Fruit fly (Drosophila melanogaster) whole organism, adult: ENCODE data around the gene tyn.

ENCODE experiments used
- CG11617 ChIP-seq: fragments of 200-800 bp; sonication (Bioruptor generic); optimal IDR thresholded peaks from 2 replicates; lab custom pipeline; 2017; ENCODE audit warnings: mild to moderate bottlenecking, missing biosample characterization, missing genetic modification reagents, missing genetic modification characterization
- CG12768 ChIP-seq: fragments of 200-800 bp; sonication (Bioruptor generic); optimal IDR thresholded peaks from 2 replicates; lab custom pipeline; 2017; ENCODE audit warnings: missing biosample characterization, missing genetic modification characterization, mild to moderate bottlenecking, moderate library complexity, missing genetic modification reagents
- CG14711 ChIP-seq: fragments of 200-800 bp; sonication (Bioruptor generic); optimal IDR thresholded peaks from 2 replicates; lab custom pipeline; 2018; ENCODE audit warnings: missing biosample characterization, mild to moderate bottlenecking, missing genetic modification characterization, moderate library complexity
- CG1620 ChIP-seq: fragments of 200-800 bp; sonication (Bioruptor generic); optimal IDR thresholded peaks from 2 replicates; lab custom pipeline; 2016; ENCODE audit warnings: missing biosample characterization, missing genetic modification characterization
- CG7045 ChIP-seq: fragments of 200-800 bp; sonication (Bioruptor generic); optimal IDR thresholded peaks from 2 replicates; lab custom pipeline; 2017; ENCODE audit warnings: missing biosample characterization, mild to moderate bottlenecking, missing genetic modification characterization
- CG7101 ChIP-seq: fragments of 200-800 bp; sonication (Bioruptor generic); optimal IDR thresholded peaks from 2 replicates; lab custom pipeline; 2018; ENCODE audit warnings: missing biosample characterization, mild to moderate bottlenecking, missing genetic modification characterization, moderate library complexity
- Crg-1 ChIP-seq: fragments of 200-800 bp; sonication (Bioruptor generic); optimal IDR thresholded peaks from 2 replicates; lab custom pipeline; 2016; ENCODE audit warnings: missing biosample characterization, missing genetic modification characterization
- Hr96 ChIP-seq: fragments of 200-800 bp; sonication (Bioruptor generic); optimal IDR thresholded peaks from 2 replicates; lab custom pipeline; 2016; ENCODE audit warnings: missing biosample characterization, missing genetic modification characterization
- Mnt ChIP-seq: fragments of 200-800 bp; sonication (Bioruptor generic); optimal IDR thresholded peaks from 2 replicates; lab custom pipeline; 2016; ENCODE audit warnings: missing biosample characterization, mild to moderate bottlenecking, missing genetic modification characterization
- cnc ChIP-seq, 2 experiments: fragments of >200 bp; optimal IDR thresholded peaks; 2 replicates each; lab custom pipeline; 2017
- ovo ChIP-seq: fragments of 200-800 bp; sonication (Bioruptor generic); optimal IDR thresholded peaks from 2 replicates; lab custom pipeline; 2016; ENCODE audit warnings: missing biosample characterization, missing genetic modification characterization
- pad ChIP-seq: fragments of 200-800 bp; sonication (Bioruptor generic); optimal IDR thresholded peaks from 3 replicates; lab custom pipeline; 2017; ENCODE audit warnings: missing biosample characterization, missing genetic modification characterization, mild to moderate bottlenecking, moderate library complexity, missing genetic modification reagents
- tj ChIP-seq: fragments of 200-800 bp; sonication (Bioruptor generic); optimal IDR thresholded peaks from 3 replicates; lab custom pipeline; 2017; ENCODE audit warnings: missing biosample characterization, mild to moderate bottlenecking, missing genetic modification characterization, moderate library complexity

DNA sequence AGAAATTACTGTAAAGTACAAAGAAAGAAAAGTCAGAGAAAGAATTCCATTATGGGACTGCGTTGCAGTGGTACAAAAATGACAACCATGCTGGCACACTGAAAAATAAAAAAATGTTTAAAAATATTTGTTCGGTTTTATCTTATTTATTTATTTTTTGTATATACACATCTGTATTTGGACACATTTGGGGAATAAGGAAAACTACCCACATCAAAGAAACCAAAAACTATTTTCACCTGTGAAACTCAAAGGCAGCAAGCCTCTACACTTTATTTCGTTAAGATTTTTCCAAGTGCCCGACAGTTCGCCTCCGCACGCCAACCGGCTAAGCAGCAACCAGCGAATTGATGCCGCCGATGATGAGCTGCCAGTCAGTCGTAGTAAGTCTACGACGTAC, 29.5 kb downstream of the tyn start:
- no peak for TF ChIP-seq tj (GFP tag; lab: Kevin White, UChicago)
- no peak for TF ChIP-seq CG7045 (GFP tag; lab: Kevin White, UChicago)
- TF ChIP-seq Mnt (GFP tag; lab: Kevin White, UChicago), result no peak
- TF ChIP-seq CG14711 (tag; lab: Kevin White, UChicago), result no peak
- no peak for TF ChIP-seq ovo (GFP tag; lab: Kevin White, UChicago)
- TF ChIP-seq CG7101 (tag; lab: Kevin White, UChicago), result no peak
- no peak for TF ChIP-seq Hr96 (GFP tag; lab: Kevin White, UChicago)
- TF ChIP-seq CG1620, result no peak
- no peak for TF ChIP-seq cnc (optimal IDR thresholded peaks at IDR 0.05; lab: Kevin White, UChicago)
- no peak for TF ChIP-seq pad
- no peak for TF ChIP-seq CG12768 (GFP tag; lab: Kevin White, UChicago)
- TF ChIP-seq Crg-1 (GFP tag; lab: Kevin White, UChicago), result no peak
- no peak for TF ChIP-seq CG11617 (GFP tag; lab: Kevin White, UChicago)
